Worm (Caenorhabditis elegans) whole organism, midembryonic: ENCODE results near the gene srg-54.
"Not testable (repeated sequence)": the region's sequence is repeated elsewhere in the genome, so short reads cannot be mapped to it uniquely, and the experiment has no call there.

Experiments
- T22C8.4 ChIP-seq: fragments of 200-800 bp; sonication (Bioruptor generic); IDR thresholded peaks from 2 replicates; pipeline ENCODE4 v1.3.6; 2022; ENCODE audit warnings: missing genetic modification characterization, missing compliant biosample characterization
- cog-1 ChIP-seq: sonication (generic microtip); optimal IDR thresholded peaks from 2 replicates; lab custom pipeline; 2016; ENCODE audit warnings: missing genetic modification characterization, missing compliant biosample characterization
- flt-1 ChIP-seq: fragments of 200-800 bp; sonication (Bioruptor generic); IDR thresholded peaks from 2 replicates; pipeline ENCODE4 v1.3.6; 2022; ENCODE audit warnings: missing genetic modification characterization, missing compliant biosample characterization
- klf-2 ChIP-seq: fragments of 200-800 bp; sonication (Bioruptor generic); conservative IDR thresholded peaks from 2 replicates; pipeline ENCODE4 v1.3.6; 2022; ENCODE audit warnings: missing genetic modification reagents, missing genetic modification characterization, missing compliant biosample characterization
- med-1 ChIP-seq: sonication (generic microtip); optimal IDR thresholded peaks from 2 replicates; lab custom pipeline; 2017; ENCODE audit warnings: missing genetic modification characterization, mild to moderate bottlenecking, missing compliant biosample characterization, antibody characterized with exemption, missing genetic modification reagents; ENCODE audit not compliant: insufficient read depth
- ref-1 ChIP-seq: fragments of 200-800 bp; sonication (Bioruptor generic); conservative IDR thresholded peaks from 2 replicates; pipeline ENCODE4 v1.3.6; 2022; ENCODE audit warnings: missing genetic modification reagents, missing genetic modification characterization, missing compliant biosample characterization
- tab-1 ChIP-seq: fragments of 200-800 bp; sonication (Bioruptor generic); IDR thresholded peaks from 2 replicates; pipeline ENCODE4 v1.3.6; 2022; ENCODE audit warnings: missing genetic modification characterization, missing compliant biosample characterization
- ztf-23 ChIP-seq: fragments of 200-800 bp; sonication (Bioruptor generic); IDR thresholded peaks from 2 replicates; pipeline ENCODE4 v1.3.6; 2022; ENCODE audit warnings: missing genetic modification reagents, missing genetic modification characterization, missing compliant biosample characterization
- ztf-29 ChIP-seq: fragments of 200-800 bp; sonication (Bioruptor generic); IDR thresholded peaks from 2 replicates; pipeline ENCODE4 v1.3.6; 2022; ENCODE audit warnings: missing genetic modification reagents, missing genetic modification characterization, missing compliant biosample characterization

The srg-54 gene

ce11 chrV:14910758-14911157, 13.2 kb downstream of the srg-54 start:
- TF ChIP-seq T22C8.4 (GFP tag; lab: Robert Waterston, UW), result no peak
- TF ChIP-seq tab-1 (GFP tag; lab: Robert Waterston, UW), result no peak
- no peak for TF ChIP-seq cog-1 (tag; lab: Kevin White, UChicago)
- no peak for TF ChIP-seq ref-1 (GFP tag; lab: Robert Waterston, UW)

ce11 chrV:14909331-14909835, 14.6 kb downstream of the srg-54 start, which contains the start of gene H12D21.9:
H12D21.9 (minus strand) TSS chrV:14909478.
- TF ChIP-seq flt-1 (GFP tag; lab: Robert Waterston, UW) (no peak), tab-1 (GFP tag; lab: Robert Waterston, UW) (no peak), ref-1 (GFP tag; lab: Robert Waterston, UW) (no peak), med-1 (GFP tag; lab: Kevin White, UChicago) (no peak)

ce11 chrV:14907445-14907844, 16.6 kb downstream of the srg-54 start:
- no peak for TF ChIP-seq tab-1 (GFP tag; lab: Robert Waterston, UW)
- TF ChIP-seq med-1 (GFP tag; lab: Kevin White, UChicago), result no peak
- TF ChIP-seq ztf-29 (GFP tag; lab: Robert Waterston, UW), result no peak
- TF ChIP-seq ref-1 (GFP tag; lab: Robert Waterston, UW), result no peak

- no peak for TF ChIP-seq klf-2 (GFP tag; lab: Robert Waterston, UW)
- TF ChIP-seq T22C8.4 (GFP tag; lab: Robert Waterston, UW), result no peak
- no peak for TF ChIP-seq tab-1 (GFP tag; lab: Robert Waterston, UW)
- TF ChIP-seq flt-1 (GFP tag; lab: Robert Waterston, UW), result no peak
- TF ChIP-seq ref-1 (GFP tag; lab: Robert Waterston, UW), result no peak
- no peak for TF ChIP-seq cog-1 (tag; lab: Kevin White, UChicago)
- no peak for TF ChIP-seq ztf-29 (GFP tag; lab: Robert Waterston, UW)
- no peak for TF ChIP-seq med-1 (GFP tag; lab: Kevin White, UChicago)
- no peak for TF ChIP-seq ztf-23 (GFP tag; lab: Robert Waterston, UW)
Measured at ce11 chrV:14900905-14901304, 23.1 kb downstream of the srg-54 start.

- TF ChIP-seq cog-1 (tag; lab: Kevin White, UChicago), result no peak
- TF ChIP-seq ztf-29 (GFP tag; lab: Robert Waterston, UW), result no peak
- no peak for TF ChIP-seq klf-2 (GFP tag; lab: Robert Waterston, UW)
- TF ChIP-seq T22C8.4 (GFP tag; lab: Robert Waterston, UW), result no peak
- no peak for TF ChIP-seq tab-1 (GFP tag; lab: Robert Waterston, UW)
- no peak for TF ChIP-seq med-1 (GFP tag; lab: Kevin White, UChicago)
Measured at ce11 chrV:14899545-14899944, 24.5 kb downstream of the srg-54 start, which contains the start of gene H12D21.10. H12D21.10 (plus strand) TSS chrV:14899804.

- TF ChIP-seq cog-1 (tag; lab: Kevin White, UChicago), result no peak
- TF ChIP-seq ref-1 (GFP tag; lab: Robert Waterston, UW), result no peak
- TF ChIP-seq klf-2 (GFP tag; lab: Robert Waterston, UW), result no peak
- TF ChIP-seq med-1 (GFP tag; lab: Kevin White, UChicago), result no peak
- TF ChIP-seq ztf-29 (GFP tag; lab: Robert Waterston, UW), result no peak
- no peak for TF ChIP-seq tab-1 (GFP tag; lab: Robert Waterston, UW)
Measured at ce11 chrV:14897731-14898130, 26.3 kb downstream of the srg-54 start, which contains the start of gene H12D21.6. H12D21.6 (minus strand) TSS chrV:14897831.

- TF ChIP-seq ztf-29 (GFP tag; lab: Robert Waterston, UW), result no peak
- TF ChIP-seq tab-1 (GFP tag; lab: Robert Waterston, UW), result no peak
- no peak for TF ChIP-seq klf-2 (GFP tag; lab: Robert Waterston, UW)
- no peak for TF ChIP-seq cog-1 (tag; lab: Kevin White, UChicago)
- TF ChIP-seq ref-1 (GFP tag; lab: Robert Waterston, UW), result no peak
- TF ChIP-seq ztf-23 (GFP tag; lab: Robert Waterston, UW), result no peak
- TF ChIP-seq T22C8.4 (GFP tag; lab: Robert Waterston, UW), result no peak
- TF ChIP-seq flt-1 (GFP tag; lab: Robert Waterston, UW), result no peak
- no peak for TF ChIP-seq med-1 (GFP tag; lab: Kevin White, UChicago)
Measured at ce11 chrV:14895557-14895956, 28.4 kb downstream of the srg-54 start, which contains the start of gene mpst-3. mpst-3 (plus strand) TSS chrV:14895647.

ce11 chrV:14893355-14894050, 30.5 kb downstream of the srg-54 start, which contains the start of the genes mpst-2 and H12D21.5:
mpst-2 (minus strand) TSS chrV:14893455.
H12D21.5 (plus strand) TSS chrV:14894000.
- no peak for TF ChIP-seq flt-1 (GFP tag; lab: Robert Waterston, UW)
- no peak for TF ChIP-seq med-1 (GFP tag; lab: Kevin White, UChicago)
- TF ChIP-seq ref-1 (GFP tag; lab: Robert Waterston, UW), result no peak
- no peak for TF ChIP-seq klf-2 (GFP tag; lab: Robert Waterston, UW)
- TF ChIP-seq T22C8.4 (GFP tag; lab: Robert Waterston, UW), result no peak
- TF ChIP-seq ztf-23 (GFP tag; lab: Robert Waterston, UW), result no peak
- TF ChIP-seq ztf-29 (GFP tag; lab: Robert Waterston, UW), result no peak
- no peak for TF ChIP-seq cog-1 (tag; lab: Kevin White, UChicago)
- no peak for TF ChIP-seq tab-1 (GFP tag; lab: Robert Waterston, UW)

ce11 chrV:14890782-14891181, 33.2 kb downstream of the srg-54 start, which contains the start of gene nspa-2:
nspa-2 (plus strand) TSS chrV:14891082.
- not testable (repeated sequence) for TF ChIP-seq flt-1, ref-1, klf-2 (GFP tag; lab: Robert Waterston, UW)
